Worm (Caenorhabditis elegans): ENCODE measurements around the gene rfth-1.

DNA sequence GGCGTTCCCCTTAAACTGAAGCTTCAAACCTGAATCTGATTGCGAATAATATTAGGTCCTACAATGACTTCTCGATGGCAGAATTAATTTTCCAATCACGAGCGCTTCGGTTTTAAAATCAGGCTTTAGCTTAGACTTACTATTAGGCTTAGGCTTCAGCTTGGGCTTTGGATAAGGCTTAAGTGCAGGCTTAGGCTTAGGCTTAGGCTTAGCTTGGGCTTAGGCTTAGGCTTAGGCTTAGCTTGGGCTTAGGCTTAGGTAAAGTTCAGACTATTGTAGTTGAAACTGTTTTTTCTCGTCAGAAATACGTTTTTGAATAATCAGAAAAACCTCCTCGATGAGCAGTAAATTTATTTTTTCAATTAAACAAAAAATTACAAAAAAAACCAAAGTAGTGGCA, 15.6 kb upstream of the rfth-1 start:
- TF ChIP-seq zag-1 (tag; optimal IDR thresholded peaks at IDR 0.05) (no peak), fkh-10 (GFP tag; optimal IDR thresholded peaks at IDR 0.05) (no peak), aly-2 (tag; optimal IDR thresholded peaks at IDR 0.05) (no peak), pha-4 (tag; optimal IDR thresholded peaks at IDR 0.05) (no peak), nhr-11 (tag; optimal IDR thresholded peaks at IDR 0.05) (no peak), elt-2 (tag; optimal IDR thresholded peaks at IDR 0.05) (no peak), tbx-2 (tag; optimal IDR thresholded peaks at IDR 0.05) (no peak), mdl-1 (tag; optimal IDR thresholded peaks at IDR 0.05) (no peak), lin-39 (tag; optimal IDR thresholded peaks at IDR 0.05) (no peak), nhr-28 (tag; optimal IDR thresholded peaks at IDR 0.05) (no peak), nfya-1 (tag; optimal IDR thresholded peaks at IDR 0.05; ENCODE audit: insufficient read depth) (no peak), egl-27 (tag; optimal IDR thresholded peaks at IDR 0.05) (no peak)

Measured in whole organism, L3 larva.